Fruit fly (Drosophila melanogaster): Measurements from ENCODE around the gene aus.

Gene aus

DNA sequence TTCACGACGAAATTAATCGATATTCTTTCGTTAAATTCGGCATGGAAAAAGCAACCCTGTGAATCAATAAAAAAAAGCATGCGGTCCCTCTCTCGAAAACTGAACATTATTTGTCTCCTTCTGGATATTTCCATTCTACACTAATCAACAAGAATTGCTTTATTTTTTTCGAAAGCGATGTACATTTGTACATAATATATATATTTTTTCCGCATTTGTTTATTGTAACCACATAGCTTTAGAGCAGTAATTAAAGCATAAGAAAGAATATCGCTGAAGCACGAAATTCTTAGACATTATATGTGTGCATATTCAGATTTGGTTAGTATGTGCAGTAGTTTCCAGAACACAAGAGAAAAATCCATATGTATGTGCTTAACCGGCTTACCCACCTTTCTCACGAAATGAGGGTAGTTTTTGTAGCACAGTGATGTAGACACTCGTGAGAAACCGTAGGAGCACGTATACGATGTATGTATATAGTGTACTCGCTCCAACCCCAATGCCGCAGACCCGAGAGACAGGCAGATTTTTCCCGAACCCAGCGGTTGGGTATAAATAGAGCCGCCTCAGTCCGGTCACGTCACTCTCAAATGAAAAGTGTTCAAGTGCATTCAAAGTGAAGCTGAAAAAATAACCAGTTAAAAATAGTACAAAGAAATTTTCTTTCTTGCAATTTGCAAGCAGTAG is 53.2 kb downstream of the aus start (continued):
- TF ChIP-seq CoRest (tag; optimal IDR thresholded peaks at IDR 0.05) (peak; percentile 91), Bdp1 (GFP tag; optimal IDR thresholded peaks at IDR 0.05) (peak; percentile 47), sr (GFP tag; IDR thresholded peaks at IDR 0.05) (no peak), CG12391 (tag; optimal IDR thresholded peaks at IDR 0.05) (peak; percentile 91), wek (GFP tag; optimal IDR thresholded peaks at IDR 0.05) (peak; percentile 60), gro (GFP tag; optimal IDR thresholded peaks at IDR 0.05) (peak; percentile 88), CG15696 (tag; optimal IDR thresholded peaks at IDR 0.05) (peak; percentile 73), CG12071 (GFP tag; optimal IDR thresholded peaks at IDR 0.05) (peak; percentile 79), CG9876 (GFP tag; optimal IDR thresholded peaks at IDR 0.05) (peak; percentile 66), dmrt11E (tag; optimal IDR thresholded peaks at IDR 0.05) (peak; percentile 85), Mad (GFP tag; optimal IDR thresholded peaks at IDR 0.05) (peak; percentile 33), slou (GFP tag; optimal IDR thresholded peaks at IDR 0.05) (peak; percentile 14), CG2889 (GFP tag; IDR thresholded peaks at IDR 0.05) (no peak), hb (GFP tag; IDR thresholded peaks at IDR 0.05; ENCODE audit: partially characterized antibody) (no peak), tll (GFP tag; optimal IDR thresholded peaks at IDR 0.05) (no peak), oc (tag; optimal IDR thresholded peaks at IDR 0.05) (peak; percentile 89), dan (GFP tag; IDR thresholded peaks at IDR 0.05) (no peak), CG18476 (GFP tag; optimal IDR thresholded peaks at IDR 0.05) (peak; percentile 84), CG11456 (GFP tag; IDR thresholded peaks at IDR 0.05) (no peak), CG8765 (GFP tag; IDR thresholded peaks at IDR 0.05) (no peak), sd (tag; optimal IDR thresholded peaks at IDR 0.05) (peak; percentile 80), pan (optimal IDR thresholded peaks at IDR 0.05) (no peak), pan (GFP tag; optimal IDR thresholded peaks at IDR 0.05 in 1 of 2, IDR thresholded peaks at IDR 0.05 in 1 of 2) (no peak), Ssrp (tag; optimal IDR thresholded peaks at IDR 0.05) (peak; percentile 74), esg (GFP tag; conservative IDR thresholded peaks at IDR 0.05) (no peak), CG16813 (GFP tag; IDR thresholded peaks at IDR 0.05; ENCODE audit: partially characterized antibody) (no peak), ttk (GFP tag; IDR thresholded peaks at IDR 0.05) (no peak), her (GFP tag; optimal IDR thresholded peaks at IDR 0.05) (peak; percentile 58), CG5180 (GFP tag; optimal IDR thresholded peaks at IDR 0.05) (peak; percentile 73), lov (optimal IDR thresholded peaks at IDR 0.05) (no peak), lov (GFP tag; IDR thresholded peaks at IDR 0.05) (no peak), row (GFP tag; IDR thresholded peaks at IDR 0.05) (no peak), CG8359 (GFP tag; optimal IDR thresholded peaks at IDR 0.05; ENCODE audit: borderline replicate concordance) (peak; percentile 66), odd (GFP tag; optimal IDR thresholded peaks at IDR 0.05) (peak; percentile 88), CG2199 (GFP tag; IDR thresholded peaks at IDR 0.05) (no peak), CG15073 (GFP tag; optimal IDR thresholded peaks at IDR 0.05) (no peak), Oli (tag; optimal IDR thresholded peaks at IDR 0.05) (peak; percentile 87), Fer3 (tag; optimal IDR thresholded peaks at IDR 0.05) (peak; percentile 86), exex (tag; optimal IDR thresholded peaks at IDR 0.05) (peak; percentile 61), gce (GFP tag; IDR thresholded peaks at IDR 0.05) (no peak), CG7786 (GFP tag; optimal IDR thresholded peaks at IDR 0.05) (peak; percentile 53), onecut (GFP tag; IDR thresholded peaks at IDR 0.05) (peak; percentile 97), NC2β (GFP tag; optimal IDR thresholded peaks at IDR 0.05) (peak; percentile 47), repo (GFP tag; optimal IDR thresholded peaks at IDR 0.05) (peak; percentile 44), Ptx1 (GFP tag; IDR thresholded peaks at IDR 0.05) (no peak), CG3163 (GFP tag; optimal IDR thresholded peaks at IDR 0.05) (peak; percentile 39), CG4854 (GFP tag; optimal IDR thresholded peaks at IDR 0.05) (peak; percentile 54), ase (GFP tag; IDR thresholded peaks at IDR 0.05) (no peak), CG8388 (GFP tag; optimal IDR thresholded peaks at IDR 0.05) (peak; percentile 49), fu2 (GFP tag; optimal IDR thresholded peaks at IDR 0.05) (peak; percentile 62)

Measured in whole organism, embryonic.